Worm (Caenorhabditis elegans) whole organism, midembryonic: ENCODE results near the gene strm-1.

Experiments
- T22C8.4 ChIP-seq: fragments of 200-800 bp; sonication (Bioruptor generic); IDR thresholded peaks from 2 replicates; pipeline ENCODE4 v1.3.6; 2022; ENCODE audit warnings: missing genetic modification characterization, missing compliant biosample characterization
- cog-1 ChIP-seq: sonication (generic microtip); optimal IDR thresholded peaks from 2 replicates; lab custom pipeline; 2016; ENCODE audit warnings: missing genetic modification characterization, missing compliant biosample characterization
- flt-1 ChIP-seq: fragments of 200-800 bp; sonication (Bioruptor generic); IDR thresholded peaks from 2 replicates; pipeline ENCODE4 v1.3.6; 2022; ENCODE audit warnings: missing genetic modification characterization, missing compliant biosample characterization
- klf-2 ChIP-seq: fragments of 200-800 bp; sonication (Bioruptor generic); conservative IDR thresholded peaks from 2 replicates; pipeline ENCODE4 v1.3.6; 2022; ENCODE audit warnings: missing genetic modification reagents, missing genetic modification characterization, missing compliant biosample characterization
- med-1 ChIP-seq: sonication (generic microtip); optimal IDR thresholded peaks from 2 replicates; lab custom pipeline; 2017; ENCODE audit warnings: missing genetic modification characterization, mild to moderate bottlenecking, missing compliant biosample characterization, antibody characterized with exemption, missing genetic modification reagents; ENCODE audit not compliant: insufficient read depth
- ref-1 ChIP-seq: fragments of 200-800 bp; sonication (Bioruptor generic); conservative IDR thresholded peaks from 2 replicates; pipeline ENCODE4 v1.3.6; 2022; ENCODE audit warnings: missing genetic modification reagents, missing genetic modification characterization, missing compliant biosample characterization
- tab-1 ChIP-seq: fragments of 200-800 bp; sonication (Bioruptor generic); IDR thresholded peaks from 2 replicates; pipeline ENCODE4 v1.3.6; 2022; ENCODE audit warnings: missing genetic modification characterization, missing compliant biosample characterization
- ztf-23 ChIP-seq: fragments of 200-800 bp; sonication (Bioruptor generic); IDR thresholded peaks from 2 replicates; pipeline ENCODE4 v1.3.6; 2022; ENCODE audit warnings: missing genetic modification reagents, missing genetic modification characterization, missing compliant biosample characterization
- ztf-29 ChIP-seq: fragments of 200-800 bp; sonication (Bioruptor generic); IDR thresholded peaks from 2 replicates; pipeline ENCODE4 v1.3.6; 2022; ENCODE audit warnings: missing genetic modification reagents, missing genetic modification characterization, missing compliant biosample characterization

The strm-1 gene

ce11 chrIII:2438543-2438942, 36.7 kb downstream of the strm-1 start, which contains the start of gene E02H9.13:
E02H9.13 (minus strand) TSS chrIII:2438741.
- TF ChIP-seq flt-1 (no peak), ztf-23 (GFP tag; lab: Robert Waterston, UW) (no peak), ztf-29 (GFP tag; lab: Robert Waterston, UW) (no peak), med-1 (GFP tag; lab: Kevin White, UChicago) (no peak), klf-2 (GFP tag; lab: Robert Waterston, UW) (no peak), tab-1 (no peak), cog-1 (tag; lab: Kevin White, UChicago) (no peak), T22C8.4 (GFP tag; lab: Robert Waterston, UW) (no peak), ref-1 (GFP tag; lab: Robert Waterston, UW) (no peak)

- TF ChIP-seq tab-1 (no peak), cog-1 (tag; lab: Kevin White, UChicago) (no peak), T22C8.4 (GFP tag; lab: Robert Waterston, UW) (no peak), med-1 (GFP tag; lab: Kevin White, UChicago) (no peak), ztf-29 (GFP tag; lab: Robert Waterston, UW) (no peak), klf-2 (GFP tag; lab: Robert Waterston, UW) (no peak), ref-1 (GFP tag; lab: Robert Waterston, UW) (no peak)
These were observed 43.8 kb downstream of the strm-1 start, which contains the start of the genes E02H9.7 and klo-2 for ce11 chrIII:2445574-2446259. E02H9.7 (minus strand) TSS chrIII:2445674. klo-2 (plus strand) TSS chrIII:2446209.

- TF ChIP-seq med-1 (GFP tag; lab: Kevin White, UChicago), result no peak
- TF ChIP-seq T22C8.4 (GFP tag; lab: Robert Waterston, UW), result no peak
- TF ChIP-seq ref-1 (GFP tag; lab: Robert Waterston, UW), result no peak
- no peak for TF ChIP-seq tab-1
- TF ChIP-seq ztf-23 (GFP tag; lab: Robert Waterston, UW), result no peak
- TF ChIP-seq cog-1 (tag; lab: Kevin White, UChicago), result no peak
- no peak for TF ChIP-seq ztf-29 (GFP tag; lab: Robert Waterston, UW)
- no peak for TF ChIP-seq klf-2 (GFP tag; lab: Robert Waterston, UW)
- no peak for TF ChIP-seq flt-1
These were observed 53.0 kb downstream of the strm-1 start, which contains the start of gene nhr-121 for ce11 chrIII:2454757-2455306. nhr-121 (minus strand) TSS chrIII:2454807.
